Worm (Caenorhabditis elegans): Measurements from ENCODE around the gene gmn-1.

Gene gmn-1

ce11 chrIII:12225234-12225633 is at the start of gene gmn-1:
TSS of gene gmn-1 (minus strand) at chrIII:12225331.
- TF ChIP-seq pes-1 (GFP tag; IDR thresholded peaks at IDR 0.05) (peak; percentile 13; the same call in 1 of the 2 replicates), hmbx-1 (tag; optimal IDR thresholded peaks at IDR 0.05) (no peak)

- TF ChIP-seq hnd-1 (tag; optimal IDR thresholded peaks at IDR 0.05) (no peak), scrt-1 (GFP tag; IDR thresholded peaks at IDR 0.05) (no peak), hmg-4 (GFP tag; optimal IDR thresholded peaks at IDR 0.05) (no peak), tbx-37 (GFP tag; conservative IDR thresholded peaks at IDR 0.05) (peak; percentile 45; the same call in 1 of the 2 replicates)
Observed at ce11 chrIII:12273598-12274090, 48.5 kb upstream of the gmn-1 start, which contains the start of the genes Y75B8A.24 and Y75B8A.25. TSS of gene Y75B8A.24 (minus strand) at chrIII:12273752. TSS of gene Y75B8A.25 (plus strand) at chrIII:12274040.

- no peak for TF ChIP-seq tbx-37 (GFP tag; conservative IDR thresholded peaks at IDR 0.05)
Observed at ce11 chrIII:12270391-12270790, 45.3 kb upstream of the gmn-1 start.

ce11 chrIII:12269807-12270206 is 44.7 kb upstream of the gmn-1 start:
- TF ChIP-seq B0310.2 (tag; optimal IDR thresholded peaks at IDR 0.05) (no peak), tbx-11 (GFP tag; IDR thresholded peaks at IDR 0.05) (no peak)

- TF ChIP-seq ets-7 (tag; optimal IDR thresholded peaks at IDR 0.05) (no peak), pes-1 (GFP tag; IDR thresholded peaks at IDR 0.05) (no peak), hmbx-1 (tag; optimal IDR thresholded peaks at IDR 0.05) (no peak), flt-1 (GFP tag; IDR thresholded peaks at IDR 0.05) (no peak), B0310.2 (tag; optimal IDR thresholded peaks at IDR 0.05) (no peak), aly-1 (tag; optimal IDR thresholded peaks at IDR 0.05) (no peak), ceh-36 (tag; optimal IDR thresholded peaks at IDR 0.05) (no peak), scrt-1 (GFP tag; IDR thresholded peaks at IDR 0.05) (no peak), tra-4 (tag; optimal IDR thresholded peaks at IDR 0.05) (no peak), F13C5.2 (tag; optimal IDR thresholded peaks at IDR 0.05) (no peak), hmg-4 (GFP tag; optimal IDR thresholded peaks at IDR 0.05) (no peak), tbx-37 (GFP tag; conservative IDR thresholded peaks at IDR 0.05) (no peak), ama-1 (optimal IDR thresholded peaks at IDR 0.05) (no peak), tbx-11 (GFP tag; IDR thresholded peaks at IDR 0.05) (no peak), ceh-13 (GFP tag; optimal IDR thresholded peaks at IDR 0.05) (no peak), sea-1 (GFP tag; conservative IDR thresholded peaks at IDR 0.05) (no peak), hnd-1 (tag; optimal IDR thresholded peaks at IDR 0.05) (no peak)
Observed at ce11 chrIII:12260413-12260812, 35.3 kb upstream of the gmn-1 start.

- TF ChIP-seq B0310.2 (tag; optimal IDR thresholded peaks at IDR 0.05) (no peak), ceh-13 (GFP tag; optimal IDR thresholded peaks at IDR 0.05) (no peak), sea-1 (GFP tag; conservative IDR thresholded peaks at IDR 0.05) (no peak), ets-7 (tag; optimal IDR thresholded peaks at IDR 0.05) (no peak), pes-1 (GFP tag; IDR thresholded peaks at IDR 0.05) (no peak), aly-1 (tag; optimal IDR thresholded peaks at IDR 0.05) (no peak), scrt-1 (GFP tag; IDR thresholded peaks at IDR 0.05) (no peak), hmg-4 (GFP tag; optimal IDR thresholded peaks at IDR 0.05) (no peak), F13C5.2 (tag; optimal IDR thresholded peaks at IDR 0.05) (no peak), ceh-36 (tag; optimal IDR thresholded peaks at IDR 0.05) (no peak), tra-4 (tag; optimal IDR thresholded peaks at IDR 0.05) (no peak)
Observed at ce11 chrIII:12259793-12260192, 34.7 kb upstream of the gmn-1 start.

- TF ChIP-seq F13C5.2 (tag; optimal IDR thresholded peaks at IDR 0.05) (no peak), tra-4 (tag; optimal IDR thresholded peaks at IDR 0.05) (no peak), tbx-37 (GFP tag; conservative IDR thresholded peaks at IDR 0.05) (no peak), ceh-36 (tag; optimal IDR thresholded peaks at IDR 0.05) (no peak), scrt-1 (GFP tag; IDR thresholded peaks at IDR 0.05) (no peak), pes-1 (GFP tag; IDR thresholded peaks at IDR 0.05) (no peak), ets-7 (tag; optimal IDR thresholded peaks at IDR 0.05) (no peak), ama-1 (optimal IDR thresholded peaks at IDR 0.05) (no peak), aly-1 (tag; optimal IDR thresholded peaks at IDR 0.05) (no peak), ceh-13 (GFP tag; optimal IDR thresholded peaks at IDR 0.05) (no peak), sea-1 (GFP tag; conservative IDR thresholded peaks at IDR 0.05) (no peak), B0310.2 (tag; optimal IDR thresholded peaks at IDR 0.05) (no peak)
Observed at ce11 chrIII:12253342-12253741, 28.2 kb upstream of the gmn-1 start.

ce11 chrIII:12251178-12251577 is 26.0 kb upstream of the gmn-1 start:
- no peak for TF ChIP-seq ama-1 (optimal IDR thresholded peaks at IDR 0.05)
- TF ChIP-seq aly-1 (tag; optimal IDR thresholded peaks at IDR 0.05): no peak
- no peak for TF ChIP-seq hnd-1 (tag; optimal IDR thresholded peaks at IDR 0.05)
- no peak for TF ChIP-seq tbx-37 (GFP tag; conservative IDR thresholded peaks at IDR 0.05)

- TF ChIP-seq hnd-1 (tag; optimal IDR thresholded peaks at IDR 0.05) (no peak), tbx-11 (GFP tag; IDR thresholded peaks at IDR 0.05) (no peak), ama-1 (optimal IDR thresholded peaks at IDR 0.05) (peak; percentile 97), scrt-1 (GFP tag; IDR thresholded peaks at IDR 0.05) (no peak), tra-4 (tag; optimal IDR thresholded peaks at IDR 0.05) (peak; percentile 38), tbx-37 (GFP tag; conservative IDR thresholded peaks at IDR 0.05) (no peak), hmg-4 (GFP tag; optimal IDR thresholded peaks at IDR 0.05) (peak; percentile 25), B0310.2 (tag; optimal IDR thresholded peaks at IDR 0.05) (peak; percentile 58), hmbx-1 (tag; optimal IDR thresholded peaks at IDR 0.05) (no peak), ceh-36 (tag; optimal IDR thresholded peaks at IDR 0.05) (peak; percentile 74), F13C5.2 (tag; optimal IDR thresholded peaks at IDR 0.05) (peak; percentile 86), ceh-13 (GFP tag; optimal IDR thresholded peaks at IDR 0.05) (peak; percentile 15), flt-1 (GFP tag; IDR thresholded peaks at IDR 0.05) (peak; percentile 69), pes-1 (GFP tag; IDR thresholded peaks at IDR 0.05) (peak; percentile 61), ets-7 (tag; optimal IDR thresholded peaks at IDR 0.05) (no peak), sea-1 (GFP tag; conservative IDR thresholded peaks at IDR 0.05) (peak; percentile 59), aly-1 (tag; optimal IDR thresholded peaks at IDR 0.05) (peak; percentile 48)
Observed at ce11 chrIII:12250114-12250792, 25.1 kb upstream of the gmn-1 start, which contains the start of the genes tim-1 and Y75B8A.23. TSS of gene tim-1 (minus strand) at chrIII:12250164. TSS of gene Y75B8A.23 (plus strand) at chrIII:12250660.

Measured in whole organism, early embryonic.